Worm (Caenorhabditis elegans) whole organism, L4 larva: ENCODE results near the gene C34F6.10.

Experiments
- F44E2.7 ChIP-seq: fragments of 200-800 bp; sonication (Bioruptor generic); IDR thresholded peaks from 2 replicates; pipeline ENCODE4 v2.1.2; 2022; ENCODE audit warnings: missing genetic modification characterization, missing compliant biosample characterization
- R02D3.7 ChIP-seq: fragments of 150-350 bp; sonication (generic microtip); optimal IDR thresholded peaks from 3 replicates; lab custom pipeline; 2014; ENCODE audit warnings: missing biosample characterization, missing genetic modification characterization
- T20F7.1 ChIP-seq: fragments of 200-800 bp; sonication (Bioruptor generic); optimal IDR thresholded peaks from 2 replicates; lab custom pipeline; 2018; ENCODE audit warnings: mild to moderate bottlenecking, missing genetic modification characterization, missing compliant biosample characterization
- Y105C5A.15 ChIP-seq: fragments of 200-800 bp; sonication (Bioruptor generic); IDR thresholded peaks from 2 replicates; pipeline ENCODE4 v1.3.6; 2022; ENCODE audit warnings: missing genetic modification characterization, missing compliant biosample characterization
- aha-1 ChIP-seq: fragments of 150-350 bp; peaks from one replicate; lab custom pipeline; 2014; ENCODE audit warnings: missing biosample characterization, missing genetic modification characterization
- aly-2 ChIP-seq: sonication (generic microtip); optimal IDR thresholded peaks from 2 replicates; lab custom pipeline; 2018; ENCODE audit warnings: missing biosample characterization, missing genetic modification characterization
- attf-4 ChIP-seq: sonication (generic microtip); optimal IDR thresholded peaks from 3 replicates; lab custom pipeline; 2017; ENCODE audit warnings: missing biosample characterization, missing genetic modification characterization
- ceh-32 ChIP-seq: sonication (generic microtip); optimal IDR thresholded peaks from 2 replicates; lab custom pipeline; 2016; ENCODE audit warnings: mild to moderate bottlenecking, missing genetic modification characterization, missing compliant biosample characterization; ENCODE audit not compliant: poor library complexity
- ceh-44 ChIP-seq: fragments of 200-800 bp; sonication (Bioruptor generic); IDR thresholded peaks from 2 replicates; pipeline ENCODE4 v1.3.6; 2022; ENCODE audit warnings: missing genetic modification reagents, missing genetic modification characterization, missing compliant biosample characterization
- ces-1 ChIP-seq: fragments of 150-350 bp; sonication (generic microtip); optimal IDR thresholded peaks from 4 replicates; lab custom pipeline; 2014; ENCODE audit warnings: missing biosample characterization, missing genetic modification reagents, missing genetic modification characterization
- daf-12 ChIP-seq: fragments of 150-350 bp; optimal IDR thresholded peaks from 2 replicates; lab custom pipeline; 2014; ENCODE audit warnings: missing biosample characterization, missing genetic modification reagents, missing genetic modification characterization
- daf-16 ChIP-seq, 3 experiments: sonication (generic microtip); optimal IDR thresholded peaks; 2 replicates each; lab custom pipeline; 2016 to 2017; ENCODE audit warnings: missing genetic modification characterization in 3 of 3, missing genetic modification reagents in 3 of 3, mild to moderate bottlenecking in 2 of 3, missing compliant biosample characterization in 2 of 3, missing biosample characterization in 1 of 3, moderate library complexity in 1 of 3
- daf-19 ChIP-seq: fragments of 200-800 bp; sonication (Bioruptor generic); conservative IDR thresholded peaks from 2 replicates; pipeline ENCODE4 v1.3.6; 2022; ENCODE audit warnings: missing genetic modification characterization, missing compliant biosample characterization
- dmd-8 ChIP-seq: fragments of 200-800 bp; sonication (Bioruptor generic); IDR thresholded peaks from 2 replicates; pipeline ENCODE4 v1.3.6; 2022; ENCODE audit warnings: missing genetic modification characterization, missing compliant biosample characterization
- dmd-9 ChIP-seq: fragments of 200-800 bp; sonication (Bioruptor generic); IDR thresholded peaks from 2 replicates; pipeline ENCODE4 v1.3.6; 2022; ENCODE audit warnings: missing genetic modification reagents, missing genetic modification characterization, missing compliant biosample characterization
- dve-1 ChIP-seq: sonication (generic microtip); optimal IDR thresholded peaks from 2 replicates; lab custom pipeline; 2017; ENCODE audit warnings: antibody characterized with exemption, mild to moderate bottlenecking, missing genetic modification characterization, missing compliant biosample characterization; ENCODE audit not compliant: insufficient read depth
- egl-43 ChIP-seq: fragments of 200-800 bp; sonication (Bioruptor generic); IDR thresholded peaks from 2 replicates; pipeline ENCODE4 v1.3.6; 2022; ENCODE audit warnings: missing genetic modification reagents, missing genetic modification characterization, missing compliant biosample characterization
- hif-1 ChIP-seq, 2 experiments: sonication (generic microtip); optimal IDR thresholded peaks; 2 replicates each; lab custom pipeline; 2016 to 2017; ENCODE audit warnings: missing compliant biosample characterization in 2 of 2, missing genetic modification characterization in 2 of 2, missing genetic modification reagents in 2 of 2, missing genotype in 2 of 2, mild to moderate bottlenecking in 1 of 2
- hlh-11 ChIP-seq: fragments of 200-800 bp; sonication (Bioruptor generic); optimal IDR thresholded peaks from 2 replicates; lab custom pipeline; 2018; ENCODE audit warnings: mild to moderate bottlenecking, missing genetic modification characterization, missing compliant biosample characterization
- hlh-30 ChIP-seq: sonication (generic microtip); optimal IDR thresholded peaks from 2 replicates; lab custom pipeline; 2017; ENCODE audit warnings: antibody characterized with exemption, mild to moderate bottlenecking, missing genetic modification characterization, missing compliant biosample characterization; ENCODE audit not compliant: insufficient read depth
- lin-13 ChIP-seq: fragments of 150-350 bp; optimal IDR thresholded peaks from 2 replicates; lab custom pipeline; 2014; ENCODE audit warnings: missing biosample characterization, missing genetic modification reagents, missing genetic modification characterization
- lin-15B ChIP-seq: fragments of 150-350 bp; sonication (generic microtip); optimal IDR thresholded peaks from 3 replicates; lab custom pipeline; 2014; ENCODE audit warnings: missing biosample characterization, missing genetic modification characterization
- lin-29 ChIP-seq: fragments of 200-800 bp; sonication (Bioruptor generic); IDR thresholded peaks from 2 replicates; pipeline ENCODE4 v1.3.6; 2022; ENCODE audit warnings: missing genetic modification reagents, missing genetic modification characterization, missing compliant biosample characterization
- lin-38 ChIP-seq: fragments of 200-800 bp; sonication (Bioruptor generic); IDR thresholded peaks from 2 replicates; pipeline ENCODE4 v1.3.6; 2022; ENCODE audit warnings: missing genetic modification reagents, missing genetic modification characterization, missing compliant biosample characterization
- lir-3 ChIP-seq: sonication (generic microtip); optimal IDR thresholded peaks from 2 replicates; lab custom pipeline; 2016; ENCODE audit warnings: mild to moderate bottlenecking, missing genetic modification characterization, missing compliant biosample characterization
- madf-5 ChIP-seq, 2 experiments: fragments of 200-800 bp; sonication (Bioruptor generic); IDR thresholded peaks; 2 replicates each; pipeline ENCODE4 v1.3.6; 2022; ENCODE audit warnings: missing compliant biosample characterization in 2 of 2, missing genetic modification characterization in 2 of 2
- madf-9 ChIP-seq: fragments of 200-800 bp; sonication (Bioruptor generic); conservative IDR thresholded peaks from 2 replicates; pipeline ENCODE4 v1.3.6; 2022; ENCODE audit warnings: missing genetic modification reagents, missing genetic modification characterization, missing compliant biosample characterization
- mdl-1 ChIP-seq, 2 experiments: fragments of 150-350 bp in 1 of 2; sonication (generic microtip) in 1 of 2; optimal IDR thresholded peaks; 2 replicates each; lab custom pipeline; 2014 to 2017; ENCODE audit warnings: missing biosample characterization in 2 of 2, missing genetic modification characterization in 2 of 2
- mep-1 ChIP-seq: fragments of 150-350 bp; sonication (generic microtip); optimal IDR thresholded peaks from 3 replicates; lab custom pipeline; 2014; ENCODE audit warnings: missing biosample characterization, missing genetic modification characterization
- mxl-3 ChIP-seq: fragments of 200-800 bp; sonication (Bioruptor generic); optimal IDR thresholded peaks from 2 replicates; lab custom pipeline; 2018; ENCODE audit warnings: mild to moderate bottlenecking, missing genetic modification characterization, missing compliant biosample characterization
- nhr-11 ChIP-seq: fragments of 150-350 bp; optimal IDR thresholded peaks from 2 replicates; lab custom pipeline; 2014; ENCODE audit warnings: missing biosample characterization, missing genetic modification characterization
- nhr-237 ChIP-seq: sonication (generic microtip); optimal IDR thresholded peaks from 2 replicates; lab custom pipeline; 2017; ENCODE audit warnings: missing biosample characterization, missing genetic modification characterization
- nhr-25 ChIP-seq: sonication (generic microtip); optimal IDR thresholded peaks from 2 replicates; lab custom pipeline; 2017; ENCODE audit warnings: missing genetic modification characterization, mild to moderate bottlenecking, missing compliant biosample characterization, antibody characterized with exemption, moderate library complexity, borderline replicate concordance; ENCODE audit not compliant: insufficient read depth
- nhr-28 ChIP-seq: fragments of 150-350 bp; optimal IDR thresholded peaks from 2 replicates; lab custom pipeline; 2014; ENCODE audit warnings: missing biosample characterization, missing genetic modification characterization
- nhr-48 ChIP-seq: sonication (generic microtip); optimal IDR thresholded peaks from 2 replicates; lab custom pipeline; 2016; ENCODE audit warnings: mild to moderate bottlenecking, missing genetic modification characterization, missing compliant biosample characterization
- nhr-77 ChIP-seq: fragments of 150-350 bp; optimal IDR thresholded peaks from 2 replicates; lab custom pipeline; 2014; ENCODE audit warnings: missing biosample characterization, missing genetic modification characterization
- pqm-1 ChIP-seq: sonication (generic microtip); optimal IDR thresholded peaks from 2 replicates; lab custom pipeline; 2017; ENCODE audit warnings: missing biosample characterization, missing genetic modification characterization
- sdz-12 ChIP-seq: fragments of 200-800 bp; sonication (Bioruptor generic); optimal IDR thresholded peaks from 2 replicates; lab custom pipeline; 2018; ENCODE audit warnings: mild to moderate bottlenecking, missing genetic modification characterization, missing compliant biosample characterization
- snpc-1.2 ChIP-seq: fragments of 200-800 bp; sonication (Bioruptor generic); IDR thresholded peaks from 2 replicates; pipeline ENCODE4 v1.3.6; 2022; ENCODE audit warnings: missing genetic modification reagents, missing genetic modification characterization, missing compliant biosample characterization
- snpc-4 ChIP-seq: fragments of 150-350 bp; optimal IDR thresholded peaks from 2 replicates; lab custom pipeline; 2014; ENCODE audit warnings: missing biosample characterization, missing genetic modification characterization
- spr-3 ChIP-seq: fragments of 200-800 bp; sonication (Bioruptor generic); optimal IDR thresholded peaks from 2 replicates; lab custom pipeline; 2018; ENCODE audit warnings: mild to moderate bottlenecking, missing genetic modification characterization, missing compliant biosample characterization
- unc-130 ChIP-seq: sonication (generic microtip); optimal IDR thresholded peaks from 2 replicates; lab custom pipeline; 2016; ENCODE audit warnings: missing genetic modification reagents, missing genetic modification characterization, missing compliant biosample characterization
- zfp-3 ChIP-seq: fragments of 200-800 bp; sonication (Bioruptor generic); conservative IDR thresholded peaks from 2 replicates; pipeline ENCODE4 v1.3.6; 2022; ENCODE audit warnings: missing genetic modification reagents, missing genetic modification characterization, missing compliant biosample characterization

C34F6.10 gene

ce11 chrX:11250983-11251382, 10.5 kb upstream of the C34F6.10 start:
- no peak for TF ChIP-seq daf-16 (GFP tag; optimal IDR thresholded peaks at IDR 0.05; lab: Kevin White, UChicago)
- TF ChIP-seq daf-16 (tag; optimal IDR thresholded peaks at IDR 0.05; lab: Kevin White, UChicago) = peak; percentile 40
- TF ChIP-seq mep-1 (tag; lab: Kevin White, UChicago) = no peak
- peak; percentile 30 for TF ChIP-seq nhr-28 (tag; lab: Kevin White, UChicago)
- TF ChIP-seq pqm-1 (tag; lab: Kevin White, UChicago) = peak; percentile 13

ce11 chrX:11249392-11249791, 9.0 kb upstream of the C34F6.10 start:
- no peak for TF ChIP-seq ceh-44
- peak; percentile 3 for TF ChIP-seq aha-1 (tag; lab: Kevin White, UChicago)
- peak in 1 of 2 experiments; percentile 36 for TF ChIP-seq mdl-1 (tag; optimal IDR thresholded peaks at IDR 0.05; lab: Kevin White, UChicago)
- TF ChIP-seq, all 104 proteins: peak for 2

- TF ChIP-seq F44E2.7 (GFP tag; lab: Robert Waterston, UW) (no peak), aha-1 (tag; lab: Kevin White, UChicago) (peak; percentile 37), lir-3 (tag; lab: Kevin White, UChicago) (no peak), sdz-12 (GFP tag; lab: Kevin White, UChicago) (no peak), mep-1 (tag; lab: Kevin White, UChicago) (no peak), nhr-28 (tag; lab: Kevin White, UChicago) (peak; percentile 55), spr-3 (no peak), nhr-237 (no peak), madf-9 (peak; percentile 87), nhr-25 (no peak), daf-16 (GFP tag; optimal IDR thresholded peaks at IDR 0.05; lab: Kevin White, UChicago) (no peak), daf-16 (tag; optimal IDR thresholded peaks at IDR 0.05; lab: Kevin White, UChicago) (no peak), hlh-30 (tag; lab: Kevin White, UChicago) (peak; percentile 79), nhr-77 (no peak), Y105C5A.15 (no peak), mxl-3 (GFP tag; lab: Kevin White, UChicago) (peak; percentile 67), egl-43 (GFP tag; lab: Robert Waterston, UW) (no peak), hlh-11 (peak; percentile 88), nhr-48 (peak; percentile 76), lin-29 (GFP tag; lab: Robert Waterston, UW) (0 out of 2 replicates have a peak, but pooled peaks have one; percentile 30), dmd-9 (GFP tag; lab: Robert Waterston, UW) (no peak), nhr-11 (no peak), mdl-1 (tag; optimal IDR thresholded peaks at IDR 0.05; lab: Kevin White, UChicago) (peak; percentile 31 to 46), snpc-4 (tag; lab: Kevin White, UChicago) (no peak)
These were observed 7.6 kb upstream of the C34F6.10 start for ce11 chrX:11248083-11248482.

- no peak for TF ChIP-seq mdl-1 (tag; optimal IDR thresholded peaks at IDR 0.05; lab: Kevin White, UChicago)
- no peak for TF ChIP-seq madf-5 (GFP tag; IDR thresholded peaks at IDR 0.05; lab: Robert Waterston, UW)
- TF ChIP-seq R02D3.7 = no peak
- TF ChIP-seq hif-1 (tag; optimal IDR thresholded peaks at IDR 0.05; lab: Kevin White, UChicago) = no peak
- TF ChIP-seq lin-13 (GFP tag; lab: Kevin White, UChicago) = no peak
- no peak for TF ChIP-seq snpc-1.2 (GFP tag; lab: Robert Waterston, UW)
- no peak for TF ChIP-seq lin-15B (tag; lab: Kevin White, UChicago)
- no peak for TF ChIP-seq ceh-32 (tag; lab: Kevin White, UChicago)
- TF ChIP-seq dve-1 (tag; lab: Kevin White, UChicago) = no peak
- TF ChIP-seq unc-130 = no peak
- TF ChIP-seq attf-4 (tag; lab: Kevin White, UChicago) = no peak
- TF ChIP-seq ces-1 (GFP tag; lab: Kevin White, UChicago) = no peak
- TF ChIP-seq daf-12 (tag; lab: Kevin White, UChicago) = no peak
- no peak for TF ChIP-seq daf-19 (GFP tag; lab: Robert Waterston, UW)
- TF ChIP-seq zfp-3 (GFP tag; lab: Robert Waterston, UW) = no peak
- TF ChIP-seq lin-38 (GFP tag; lab: Robert Waterston, UW) = no peak
- no peak for TF ChIP-seq T20F7.1
- TF ChIP-seq dmd-8 (GFP tag; lab: Robert Waterston, UW) = no peak
- TF ChIP-seq aly-2 (tag; lab: Kevin White, UChicago) = no peak
These were observed 4.6 kb upstream of the C34F6.10 start for ce11 chrX:11245056-11245455.
